Worm (Caenorhabditis elegans) whole organism, L1 larva: ENCODE results near the gene Y45F10D.16.

Experiments
- aha-1 ChIP-seq: fragments of 150-350 bp; optimal IDR thresholded peaks from 2 replicates; lab custom pipeline; 2014; ENCODE audit warnings: missing biosample characterization, missing genetic modification characterization
- ama-1 ChIP-seq: fragments of 150-350 bp; optimal IDR thresholded peaks from 2 replicates; lab custom pipeline; 2014
- fos-1 ChIP-seq: fragments of 150-350 bp; optimal IDR thresholded peaks from 2 replicates; lab custom pipeline; 2014; ENCODE audit warnings: missing biosample characterization, missing genetic modification characterization
- grh-1 ChIP-seq: fragments of 200-800 bp; sonication (Bioruptor generic); IDR thresholded peaks from 2 replicates; pipeline ENCODE4 v1.3.6; 2022; ENCODE audit warnings: missing genetic modification reagents, missing genetic modification characterization, missing compliant biosample characterization
- mdl-1 ChIP-seq, 2 experiments: fragments of 150-350 bp; optimal IDR thresholded peaks; 2 replicates each; lab custom pipeline; 2014 to 2017; ENCODE audit warnings: missing biosample characterization in 2 of 2, missing genetic modification characterization in 2 of 2, inconsistent platforms in 1 of 2
- nhr-76 ChIP-seq: sonication (generic microtip); optimal IDR thresholded peaks from 2 replicates; lab custom pipeline; 2017; ENCODE audit warnings: missing biosample characterization, missing genetic modification characterization
- nhr-77 ChIP-seq: fragments of 150-350 bp; optimal IDR thresholded peaks from 2 replicates; lab custom pipeline; 2014; ENCODE audit warnings: missing biosample characterization, missing genetic modification characterization
- rnt-1 ChIP-seq: sonication (generic microtip); optimal IDR thresholded peaks from 2 replicates; lab custom pipeline; 2016; ENCODE audit warnings: mild to moderate bottlenecking, missing genetic modification characterization, moderate library complexity, missing compliant biosample characterization
- snpc-4 ChIP-seq: fragments of 150-350 bp; optimal IDR thresholded peaks from 2 replicates; lab custom pipeline; 2014; ENCODE audit warnings: missing biosample characterization, missing genetic modification characterization

DNA sequence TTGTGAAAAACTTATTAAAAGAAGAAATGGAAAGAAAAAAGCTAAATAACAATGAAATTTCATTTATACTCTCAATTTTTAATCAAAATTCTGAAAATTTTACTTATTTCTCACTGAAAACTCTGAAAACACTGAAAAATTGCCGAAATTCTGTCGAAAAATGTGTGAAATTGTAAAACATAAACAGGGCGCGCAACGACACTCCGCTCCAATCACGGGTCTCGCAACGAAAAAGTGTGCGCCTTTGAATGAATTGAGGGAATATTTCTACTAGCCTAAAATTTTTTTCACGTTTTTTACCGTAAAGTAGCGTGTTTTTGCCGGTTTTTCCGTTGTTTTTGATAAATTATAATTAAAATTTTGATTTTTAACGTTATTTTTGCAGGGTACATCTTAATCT is 1.3 kb downstream of the Y45F10D.16 start, which contains the start of gene rpl-18:
- TF ChIP-seq grh-1 (GFP tag; lab: Robert Waterston, UW) (no peak), rnt-1 (tag; lab: Kevin White, UChicago) (peak; percentile 80), aha-1 (tag; lab: Kevin White, UChicago) (no peak), fos-1 (tag; lab: Kevin White, UChicago) (peak; percentile 49), ama-1 (lab: Kevin White, UChicago) (no peak), mdl-1 (tag; optimal IDR thresholded peaks at IDR 0.05; lab: Kevin White, UChicago) (peak in 1 of 2 experiments; percentile 69), nhr-76 (tag; lab: Kevin White, UChicago) (no peak), nhr-77 (peak; percentile 58), snpc-4 (tag; lab: Kevin White, UChicago) (peak; percentile 42)
